Fruit fly (Drosophila melanogaster): ENCODE results near the gene tx.

tx gene

dm6 chr3R:26425681-26426080 is 14.9 kb upstream of the tx start, which contains the start of gene CG34291:
Gene CG34291, minus strand, starts transcription at chr3R:26425781.
- TF ChIP-seq ey (GFP tag; optimal IDR thresholded peaks at IDR 0.05), result no peak
- no peak for TF ChIP-seq Dif (GFP tag; optimal IDR thresholded peaks at IDR 0.05; ENCODE audit: partially characterized antibody)
- TF ChIP-seq Jra (GFP tag; optimal IDR thresholded peaks at IDR 0.05), result no peak
- TF ChIP-seq sv (GFP tag; optimal IDR thresholded peaks at IDR 0.05), result no peak
- no peak for TF ChIP-seq sage (GFP tag; optimal IDR thresholded peaks at IDR 0.05)
- TF ChIP-seq GATAd (GFP tag; optimal IDR thresholded peaks at IDR 0.05), result no peak

DNA sequence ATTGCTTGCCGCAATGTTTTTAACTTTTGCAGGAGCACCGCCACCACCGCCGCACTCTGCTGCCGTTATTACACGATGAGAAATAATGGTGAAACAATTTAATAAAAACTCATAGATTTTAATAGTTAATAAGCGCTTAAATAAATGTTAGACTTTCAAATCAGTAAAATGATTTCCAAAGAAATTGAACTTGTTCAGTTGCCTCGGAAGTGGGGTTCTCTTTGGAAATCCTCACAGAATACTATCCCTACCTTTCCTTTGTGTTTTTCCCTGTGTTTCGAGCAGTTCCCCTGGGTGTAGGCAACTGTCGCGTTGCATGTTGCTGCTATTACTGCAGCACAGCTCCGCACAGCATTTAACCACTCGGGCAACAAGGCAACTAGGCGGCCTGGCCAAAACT is 12.4 kb upstream of the tx start:
- TF ChIP-seq dsf (GFP tag; optimal IDR thresholded peaks at IDR 0.05; ENCODE audit: borderline replicate concordance) (no peak), fru (GFP tag; optimal IDR thresholded peaks at IDR 0.05) (peak; percentile 16)

- TF ChIP-seq HLH106 (tag; optimal IDR thresholded peaks at IDR 0.05) (peak; percentile 14), CG32264 (GFP tag; optimal IDR thresholded peaks at IDR 0.05) (no peak)
These were observed 11.0 kb upstream of the tx start for dm6 chr3R:26429619-26430018.

DNA sequence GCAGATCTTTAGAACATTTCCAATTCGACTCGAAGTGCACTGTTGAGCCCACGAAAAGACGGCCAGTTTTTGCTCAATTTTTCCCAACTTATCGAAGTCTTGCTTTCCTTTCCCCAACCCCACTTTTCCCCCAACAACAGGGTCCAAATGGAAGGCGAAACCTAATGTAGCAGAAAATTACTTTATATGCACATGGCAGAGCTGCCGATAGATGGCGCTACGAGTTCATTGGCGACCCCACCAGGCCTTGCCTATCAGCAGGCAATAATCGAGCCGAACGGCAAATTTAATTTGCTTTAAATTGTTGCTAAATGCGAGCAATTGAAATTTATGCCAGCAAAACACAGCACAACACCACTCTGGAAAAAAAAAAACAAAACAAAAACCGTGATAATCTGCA is 8.1 kb upstream of the tx start:
- TF ChIP-seq tai (GFP tag; optimal IDR thresholded peaks at IDR 0.05) (no peak), Dfd (GFP tag; optimal IDR thresholded peaks at IDR 0.05) (no peak), jim (GFP tag; optimal IDR thresholded peaks at IDR 0.05) (no peak), Dif (GFP tag; optimal IDR thresholded peaks at IDR 0.05; ENCODE audit: partially characterized antibody) (no peak), usp (GFP tag; optimal IDR thresholded peaks at IDR 0.05) (no peak), CG32264 (GFP tag; optimal IDR thresholded peaks at IDR 0.05) (no peak), br (GFP tag; optimal IDR thresholded peaks at IDR 0.05) (no peak), Hr78 (GFP tag; optimal IDR thresholded peaks at IDR 0.05) (no peak), dmrt93B (GFP tag; optimal IDR thresholded peaks at IDR 0.05) (no peak), CG9705 (GFP tag; optimal IDR thresholded peaks at IDR 0.05) (no peak), psq (GFP tag; optimal IDR thresholded peaks at IDR 0.05) (no peak), ey (GFP tag; optimal IDR thresholded peaks at IDR 0.05) (no peak), CrebA (GFP tag; optimal IDR thresholded peaks at IDR 0.05; ENCODE audit: borderline replicate concordance) (no peak)

dm6 chr3R:26432978-26433377 is 7.6 kb upstream of the tx start:
- peak; percentile 1 for TF ChIP-seq h (GFP tag; optimal IDR thresholded peaks at IDR 0.05)
- no peak for TF ChIP-seq dmrt93B (GFP tag; optimal IDR thresholded peaks at IDR 0.05)

DNA sequence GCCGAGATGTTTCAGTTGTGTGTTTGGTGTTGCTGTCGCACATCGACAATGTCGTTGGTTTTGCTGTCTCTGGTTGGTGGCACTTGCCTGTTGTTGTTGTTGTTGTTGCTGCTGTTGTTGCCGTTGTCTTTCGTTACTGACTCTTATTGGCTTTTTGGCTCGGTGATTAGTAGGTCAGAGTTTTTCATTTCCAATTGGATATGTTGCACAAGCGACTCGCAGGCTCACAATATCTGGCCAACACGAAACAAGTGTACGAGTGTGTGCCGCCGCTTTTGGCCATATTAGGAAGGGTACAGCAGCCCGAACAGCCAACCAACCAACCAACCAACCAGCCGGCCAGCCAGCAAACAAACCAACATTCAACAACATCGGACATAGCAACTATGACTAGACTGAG is 6.8 kb upstream of the tx start:
- no peak for TF ChIP-seq Jra (GFP tag; optimal IDR thresholded peaks at IDR 0.05)
- TF ChIP-seq lola (GFP tag; optimal IDR thresholded peaks at IDR 0.05), result no peak
- TF ChIP-seq Vsx2 (GFP tag; optimal IDR thresholded peaks at IDR 0.05; ENCODE audit: partially characterized antibody), result no peak
- TF ChIP-seq ey (GFP tag; optimal IDR thresholded peaks at IDR 0.05), result no peak
- TF ChIP-seq HLH106 (tag; optimal IDR thresholded peaks at IDR 0.05), result no peak
- no peak for TF ChIP-seq CG32264 (GFP tag; optimal IDR thresholded peaks at IDR 0.05)

DNA sequence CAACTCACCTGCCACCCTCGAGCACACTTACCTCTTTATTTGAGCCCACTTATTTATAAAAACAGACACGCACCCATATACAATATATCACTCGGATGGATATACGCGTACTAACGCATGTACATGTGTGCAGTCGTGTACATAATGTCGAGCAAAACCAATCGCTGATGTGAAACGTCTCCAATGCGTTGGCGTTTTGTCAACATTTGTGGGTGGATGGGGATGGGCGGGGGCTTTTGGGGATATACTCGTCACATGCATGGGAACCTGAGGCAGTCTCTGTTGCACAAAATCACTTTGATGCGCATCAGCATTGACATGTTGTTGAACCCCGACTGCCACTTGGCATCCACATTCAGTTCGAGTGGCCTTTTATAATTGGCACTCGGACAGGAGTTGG is 4.6 kb upstream of the tx start:
- TF ChIP-seq lola (GFP tag; optimal IDR thresholded peaks at IDR 0.05) (no peak), HLH106 (tag; optimal IDR thresholded peaks at IDR 0.05) (no peak), Mio (GFP tag; optimal IDR thresholded peaks at IDR 0.05) (no peak), CG32264 (GFP tag; optimal IDR thresholded peaks at IDR 0.05) (no peak), jim (GFP tag; optimal IDR thresholded peaks at IDR 0.05) (no peak), h (GFP tag; optimal IDR thresholded peaks at IDR 0.05) (no peak), Sp1 (GFP tag; optimal IDR thresholded peaks at IDR 0.05) (no peak)

dm6 chr3R:26436540-26436939 is 4.0 kb upstream of the tx start:
- TF ChIP-seq CG9705 (GFP tag; optimal IDR thresholded peaks at IDR 0.05), result no peak
- no peak for TF ChIP-seq CrebA (GFP tag; optimal IDR thresholded peaks at IDR 0.05; ENCODE audit: borderline replicate concordance)
- peak; percentile 68 for TF ChIP-seq h (GFP tag; optimal IDR thresholded peaks at IDR 0.05)
- TF ChIP-seq woc (GFP tag; optimal IDR thresholded peaks at IDR 0.05), result no peak
- peak; percentile 33 for TF ChIP-seq Sp1 (GFP tag; optimal IDR thresholded peaks at IDR 0.05)
- no peak for TF ChIP-seq Mio (GFP tag; optimal IDR thresholded peaks at IDR 0.05)
- TF ChIP-seq Dif (GFP tag; optimal IDR thresholded peaks at IDR 0.05; ENCODE audit: partially characterized antibody), result no peak
- TF ChIP-seq HLH106 (tag; optimal IDR thresholded peaks at IDR 0.05), result peak; percentile 60
- TF ChIP-seq sage (GFP tag; optimal IDR thresholded peaks at IDR 0.05), result no peak
- no peak for TF ChIP-seq dmrt93B (GFP tag; optimal IDR thresholded peaks at IDR 0.05)
- no peak for TF ChIP-seq usp (GFP tag; optimal IDR thresholded peaks at IDR 0.05)
- TF ChIP-seq sv (GFP tag; optimal IDR thresholded peaks at IDR 0.05), result peak; percentile 1
- peak; percentile 70 for TF ChIP-seq fru (GFP tag; optimal IDR thresholded peaks at IDR 0.05)
- TF ChIP-seq jim (GFP tag; optimal IDR thresholded peaks at IDR 0.05), result no peak
- TF ChIP-seq Hr78 (GFP tag; optimal IDR thresholded peaks at IDR 0.05), result no peak
- peak; percentile 59 for TF ChIP-seq OdsH (GFP tag; optimal IDR thresholded peaks at IDR 0.05)
- peak; percentile 29 for TF ChIP-seq br (GFP tag; optimal IDR thresholded peaks at IDR 0.05)
- peak; percentile 45 for TF ChIP-seq brk (GFP tag; optimal IDR thresholded peaks at IDR 0.05)
- no peak for TF ChIP-seq dsf (GFP tag; optimal IDR thresholded peaks at IDR 0.05; ENCODE audit: borderline replicate concordance)
- peak; percentile 45 for TF ChIP-seq Hnf4 (GFP tag; optimal IDR thresholded peaks at IDR 0.05)
- no peak for TF ChIP-seq CG32264 (GFP tag; optimal IDR thresholded peaks at IDR 0.05)
- no peak for TF ChIP-seq lola (GFP tag; optimal IDR thresholded peaks at IDR 0.05)
- TF ChIP-seq pan (optimal IDR thresholded peaks at IDR 0.05), result no peak
- peak; percentile 61 for TF ChIP-seq rgr (GFP tag; optimal IDR thresholded peaks at IDR 0.05)
- no peak for TF ChIP-seq Dfd (GFP tag; optimal IDR thresholded peaks at IDR 0.05)
- peak in 1 of 2 experiments; percentile 63 for TF ChIP-seq foxo (GFP tag; optimal IDR thresholded peaks at IDR 0.05)
- no peak for TF ChIP-seq N (GFP tag; optimal IDR thresholded peaks at IDR 0.05)
- peak; percentile 60 for TF ChIP-seq ey (GFP tag; optimal IDR thresholded peaks at IDR 0.05)
- no peak for TF ChIP-seq tai (GFP tag; optimal IDR thresholded peaks at IDR 0.05)

Data from whole organism, wandering third instar larva.